Worm (Caenorhabditis elegans): ENCODE measurements around the gene T28C6.3.

The T28C6.3 gene

ce11 chrIV:8793223-8793622 is 26.9 kb upstream of the T28C6.3 start:
- TF ChIP-seq nhr-11 (tag; optimal IDR thresholded peaks at IDR 0.05) (no peak), nfya-1 (tag; optimal IDR thresholded peaks at IDR 0.05; ENCODE audit: insufficient read depth) (peak; percentile 5), nhr-237 (tag; optimal IDR thresholded peaks at IDR 0.05) (no peak), snpc-4 (tag; optimal IDR thresholded peaks at IDR 0.05) (no peak), pqm-1 (tag; optimal IDR thresholded peaks at IDR 0.05) (peak; percentile 24), nhr-28 (tag; optimal IDR thresholded peaks at IDR 0.05) (no peak), unc-62 (GFP tag; optimal IDR thresholded peaks at IDR 0.05) (peak; percentile 8), ceh-9 (tag; optimal IDR thresholded peaks at IDR 0.05) (no peak), elt-3 (tag; optimal IDR thresholded peaks at IDR 0.05) (peak; percentile 37 to 99 (median 61)), nhr-43 (tag; optimal IDR thresholded peaks at IDR 0.05; ENCODE audit: poor library complexity, severe bottlenecking) (peak; percentile 63), daf-12 (tag; optimal IDR thresholded peaks at IDR 0.05) (peak; percentile 52), skn-1 (tag; optimal IDR thresholded peaks at IDR 0.05) (no peak), elt-2 (tag; optimal IDR thresholded peaks at IDR 0.05) (peak; percentile 70), fkh-10 (GFP tag; optimal IDR thresholded peaks at IDR 0.05) (no peak), ZK546.5 (tag; optimal IDR thresholded peaks at IDR 0.05) (no peak), zag-1 (tag; optimal IDR thresholded peaks at IDR 0.05) (no peak), nhr-77 (tag; optimal IDR thresholded peaks at IDR 0.05) (no peak), egl-27 (tag; optimal IDR thresholded peaks at IDR 0.05) (peak; percentile 40), egl-5 (tag; optimal IDR thresholded peaks at IDR 0.05) (no peak), mdl-1 (tag; optimal IDR thresholded peaks at IDR 0.05) (no peak), fkh-2 (tag; optimal IDR thresholded peaks at IDR 0.05) (no peak), fos-1 (tag; optimal IDR thresholded peaks at IDR 0.05) (no peak), ceh-82 (tag; optimal IDR thresholded peaks at IDR 0.05) (no peak), nhr-67 (tag; optimal IDR thresholded peaks at IDR 0.05) (no peak), ztf-4 (tag; optimal IDR thresholded peaks at IDR 0.05) (no peak), R02D3.7 (tag; optimal IDR thresholded peaks at IDR 0.05) (no peak), pha-4 (tag; optimal IDR thresholded peaks at IDR 0.05) (no peak), aly-2 (tag; optimal IDR thresholded peaks at IDR 0.05) (no peak), unc-39 (tag; optimal IDR thresholded peaks at IDR 0.05) (no peak), nhr-76 (tag; optimal IDR thresholded peaks at IDR 0.05) (no peak), lsy-12 (tag; optimal IDR thresholded peaks at IDR 0.05) (peak; percentile 11), nhr-23 (tag; optimal IDR thresholded peaks at IDR 0.05) (peak; percentile 93), lin-39 (tag; optimal IDR thresholded peaks at IDR 0.05) (no peak), elt-1 (tag; optimal IDR thresholded peaks at IDR 0.05) (peak; percentile 37), hmg-11 (tag; optimal IDR thresholded peaks at IDR 0.05) (peak; percentile 8), sea-2 (GFP tag; optimal IDR thresholded peaks at IDR 0.05) (no peak), ztf-11 (tag; optimal IDR thresholded peaks at IDR 0.05) (no peak), ceh-16 (tag; optimal IDR thresholded peaks at IDR 0.05) (no peak), nhr-25 (tag; optimal IDR thresholded peaks at IDR 0.05) (peak; percentile 77), ceh-28 (tag; optimal IDR thresholded peaks at IDR 0.05) (peak; percentile 3), eor-1 (tag; optimal IDR thresholded peaks at IDR 0.05) (no peak), tbx-2 (tag; optimal IDR thresholded peaks at IDR 0.05) (no peak), nhr-12 (tag; optimal IDR thresholded peaks at IDR 0.05) (no peak), mml-1 (tag; optimal IDR thresholded peaks at IDR 0.05) (no peak), jun-1 (tag; optimal IDR thresholded peaks at IDR 0.05) (peak; percentile 24), lin-15B (tag; optimal IDR thresholded peaks at IDR 0.05) (no peak), ama-1 (optimal IDR thresholded peaks at IDR 0.05) (peak; percentile 69)
